Fruit fly (Drosophila melanogaster) whole organism, wandering third instar larva: ENCODE data around the gene CG42588.

Experiments
- CG32264 ChIP-seq: fragments of 200-800 bp; sonication (Bioruptor generic); optimal IDR thresholded peaks from 2 replicates; lab custom pipeline; 2016; ENCODE audit warnings: missing biosample characterization, missing genetic modification characterization
- CG9705 ChIP-seq: fragments of 200-800 bp; sonication (Bioruptor generic); optimal IDR thresholded peaks from 2 replicates; lab custom pipeline; 2018; ENCODE audit warnings: missing biosample characterization, mild to moderate bottlenecking, missing genetic modification characterization
- CrebA ChIP-seq: fragments of 200-800 bp; sonication (Bioruptor generic); optimal IDR thresholded peaks from 2 replicates; lab custom pipeline; 2016; ENCODE audit warnings: missing biosample characterization, mild to moderate bottlenecking, missing genetic modification characterization, borderline replicate concordance
- Dfd ChIP-seq: fragments of >200 bp; optimal IDR thresholded peaks from 2 replicates; lab custom pipeline; 2017; ENCODE audit warnings: missing biosample characterization, missing genetic modification characterization
- Dif ChIP-seq: fragments of 200-275, 200-300 bp; sonication (Bioruptor generic); optimal IDR thresholded peaks from 2 replicates; lab custom pipeline; 2018; ENCODE audit warnings: missing biosample characterization, missing genetic modification characterization; ENCODE audit not compliant: partially characterized antibody
- GATAd ChIP-seq: sonication (Bioruptor generic); optimal IDR thresholded peaks from 2 replicates; lab custom pipeline; 2016; ENCODE audit warnings: missing biosample characterization, missing genetic modification characterization
- Hnf4 ChIP-seq: fragments of 200-800 bp; sonication (Bioruptor generic); optimal IDR thresholded peaks from 2 replicates; lab custom pipeline; 2016; ENCODE audit warnings: missing biosample characterization, mild to moderate bottlenecking, missing genetic modification characterization
- Hr78 ChIP-seq: fragments of >200 bp; optimal IDR thresholded peaks from 2 replicates; lab custom pipeline; 2017; ENCODE audit warnings: missing biosample characterization, missing genetic modification characterization
- Hr83 ChIP-seq: fragments of 200-300 bp; sonication (Bioruptor generic); optimal IDR thresholded peaks from 2 replicates; lab custom pipeline; 2016; ENCODE audit warnings: missing biosample characterization, mild to moderate bottlenecking, missing genetic modification characterization, moderate library complexity; ENCODE audit not compliant: poor library complexity, severe bottlenecking
- Jra ChIP-seq: sonication (Bioruptor generic); optimal IDR thresholded peaks from 2 replicates; lab custom pipeline; 2016; ENCODE audit warnings: missing biosample characterization, missing genetic modification characterization
- Mio ChIP-seq: sonication (Bioruptor generic); optimal IDR thresholded peaks from 2 replicates; lab custom pipeline; 2016; ENCODE audit warnings: missing biosample characterization, missing genetic modification characterization
- Myc ChIP-seq: fragments of >200 bp; optimal IDR thresholded peaks from 2 replicates; lab custom pipeline; 2017
- N ChIP-seq: fragments of >200 bp; optimal IDR thresholded peaks from 2 replicates; lab custom pipeline; 2018; ENCODE audit warnings: missing biosample characterization, missing external identifiers, missing genetic modification characterization
- OdsH ChIP-seq: fragments of 200-800 bp; sonication (Bioruptor generic); optimal IDR thresholded peaks from 2 replicates; lab custom pipeline; 2016; ENCODE audit warnings: missing biosample characterization, mild to moderate bottlenecking, missing genetic modification characterization
- Rel ChIP-seq, 2 experiments: fragments of 200-800 bp; sonication (Bioruptor generic) in 1 of 2; optimal IDR thresholded peaks; 2 replicates in 1 of 2; 3 replicates in 1 of 2; lab custom pipeline; 2016 to 2019; ENCODE audit warnings: mild to moderate bottlenecking in 2 of 2, missing biosample characterization in 2 of 2, missing genetic modification characterization in 2 of 2, moderate library complexity in 1 of 2
- Sp1 ChIP-seq: fragments of 200-800 bp; sonication (Bioruptor generic); optimal IDR thresholded peaks from 3 replicates; lab custom pipeline; 2019; ENCODE audit warnings: missing biosample characterization, mild to moderate bottlenecking, missing genetic modification characterization, moderate library complexity
- Vsx2 ChIP-seq: fragments of 200-300, 225-300 bp; sonication (Bioruptor generic); optimal IDR thresholded peaks from 2 replicates; lab custom pipeline; 2018; ENCODE audit warnings: missing biosample characterization, missing genetic modification characterization; ENCODE audit not compliant: partially characterized antibody
- brk ChIP-seq: fragments of 200-800 bp; sonication (Bioruptor generic); optimal IDR thresholded peaks from 2 replicates; lab custom pipeline; 2016; ENCODE audit warnings: missing biosample characterization, mild to moderate bottlenecking, missing genetic modification characterization
- dl ChIP-seq, 2 experiments: fragments of 175-275, 200-275 bp in 1 of 2; fragments of 200-275 bp in 1 of 2; sonication (Bioruptor generic); optimal IDR thresholded peaks; lab custom pipeline; 2018; ENCODE audit warnings: mild to moderate bottlenecking in 2 of 2, missing biosample characterization in 2 of 2, missing genetic modification characterization in 2 of 2, moderate library complexity in 2 of 2; ENCODE audit not compliant: partially characterized antibody in 2 of 2, insufficient read depth in 1 of 2
- dmrt93B ChIP-seq: fragments of 200-800 bp; sonication (Bioruptor generic); optimal IDR thresholded peaks from 2 replicates; lab custom pipeline; 2018; ENCODE audit warnings: missing biosample characterization, mild to moderate bottlenecking, missing genetic modification characterization
- dsf ChIP-seq: sonication (Bioruptor generic); optimal IDR thresholded peaks from 2 replicates; lab custom pipeline; 2016; ENCODE audit warnings: missing biosample characterization, missing genetic modification characterization, borderline replicate concordance
- ey ChIP-seq: fragments of 200-800 bp; sonication (Bioruptor generic); optimal IDR thresholded peaks from 2 replicates; lab custom pipeline; 2016; ENCODE audit warnings: missing biosample characterization, missing genetic modification characterization
- foxo ChIP-seq, 2 experiments: fragments of 200-800 bp; sonication (Bioruptor generic); optimal IDR thresholded peaks; 2 replicates in 1 of 2; 3 replicates in 1 of 2; lab custom pipeline; 2016 to 2017; ENCODE audit warnings: missing biosample characterization in 2 of 2, missing genetic modification characterization in 2 of 2
- fru ChIP-seq: fragments of 200-800 bp; sonication (Bioruptor generic); optimal IDR thresholded peaks from 3 replicates; lab custom pipeline; 2016; ENCODE audit warnings: missing biosample characterization, mild to moderate bottlenecking, missing genetic modification characterization
- h ChIP-seq: fragments of 200-800 bp; sonication (Bioruptor generic); optimal IDR thresholded peaks from 3 replicates; lab custom pipeline; 2016; ENCODE audit warnings: missing biosample characterization, mild to moderate bottlenecking, missing genetic modification characterization
- jim ChIP-seq: fragments of 175-275, 200-325 bp; sonication (Bioruptor generic); optimal IDR thresholded peaks from 2 replicates; lab custom pipeline; 2016; ENCODE audit warnings: missing biosample characterization, mild to moderate bottlenecking, missing genetic modification characterization
- lola ChIP-seq: fragments of >200 bp; optimal IDR thresholded peaks from 2 replicates; lab custom pipeline; 2017; ENCODE audit warnings: missing biosample characterization, missing genetic modification characterization
- pan ChIP-seq: fragments of >200 bp; optimal IDR thresholded peaks from 2 replicates; lab custom pipeline; 2017
- psq ChIP-seq: fragments of 200-800 bp; sonication (Bioruptor generic); optimal IDR thresholded peaks from 3 replicates; lab custom pipeline; 2017; ENCODE audit warnings: missing biosample characterization, mild to moderate bottlenecking, missing genetic modification characterization, moderate library complexity
- rgr ChIP-seq: fragments of 200-800 bp; sonication (Bioruptor generic); optimal IDR thresholded peaks from 3 replicates; lab custom pipeline; 2016; ENCODE audit warnings: missing biosample characterization, mild to moderate bottlenecking, missing genetic modification characterization
- sage ChIP-seq: fragments of 200-800 bp; sonication (Bioruptor generic); optimal IDR thresholded peaks from 2 replicates; lab custom pipeline; 2016; ENCODE audit warnings: missing biosample characterization, mild to moderate bottlenecking, missing genetic modification characterization
- sv ChIP-seq: fragments of 200-800 bp; sonication (Bioruptor generic); optimal IDR thresholded peaks from 3 replicates; lab custom pipeline; 2016; ENCODE audit warnings: missing biosample characterization, missing genetic modification characterization
- tai ChIP-seq: sonication (Bioruptor generic); optimal IDR thresholded peaks from 2 replicates; lab custom pipeline; 2016; ENCODE audit warnings: missing biosample characterization, missing genetic modification characterization
- usp ChIP-seq: fragments of >200 bp; optimal IDR thresholded peaks from 2 replicates; lab custom pipeline; 2017; ENCODE audit warnings: missing biosample characterization, missing genetic modification characterization
- woc ChIP-seq: sonication (Bioruptor generic); optimal IDR thresholded peaks from 2 replicates; lab custom pipeline; 2016; ENCODE audit warnings: missing biosample characterization, mild to moderate bottlenecking, missing genetic modification characterization

Gene CG42588

dm6 chr3L:12849867-12850301, 35.8 kb downstream of the CG42588 start, which contains the start of the genes CG10948 and Wbp2:
CG10948 (minus strand) TSS chr3L:12850117.
Wbp2 (plus strand) TSS chr3L:12850165.
- peak; percentile 73 for TF ChIP-seq CrebA (GFP tag; lab: Kevin White, UChicago)
- TF ChIP-seq Dif (GFP tag; lab: Kevin White, UChicago): no peak
- TF ChIP-seq Hnf4: peak; percentile 64
- TF ChIP-seq Rel (GFP tag; optimal IDR thresholded peaks at IDR 0.05; lab: Kevin White, UChicago): no peak
- TF ChIP-seq Rel (tag; optimal IDR thresholded peaks at IDR 0.05; lab: Kevin White, UChicago): peak; percentile 95
- TF ChIP-seq brk (GFP tag; lab: Kevin White, UChicago): no peak
- peak; percentile 22 for TF ChIP-seq dsf
- peak; percentile 89 for TF ChIP-seq Jra (GFP tag; lab: Kevin White, UChicago)
- peak; percentile 57 for TF ChIP-seq sage (GFP tag; lab: Kevin White, UChicago)
- peak; percentile 3 for TF ChIP-seq CG32264
- TF ChIP-seq psq (GFP tag; lab: Kevin White, UChicago): peak; percentile 90
- TF ChIP-seq Vsx2 (GFP tag; lab: Kevin White, UChicago): peak; percentile 48
- peak in 1 of 2 experiments; percentile 36 for TF ChIP-seq foxo (GFP tag; optimal IDR thresholded peaks at IDR 0.05; lab: Kevin White, UChicago)
- TF ChIP-seq Hr83 (GFP tag; lab: Kevin White, UChicago): no peak
- peak; percentile 20 for TF ChIP-seq CG9705 (GFP tag; lab: Kevin White, UChicago)

DNA sequence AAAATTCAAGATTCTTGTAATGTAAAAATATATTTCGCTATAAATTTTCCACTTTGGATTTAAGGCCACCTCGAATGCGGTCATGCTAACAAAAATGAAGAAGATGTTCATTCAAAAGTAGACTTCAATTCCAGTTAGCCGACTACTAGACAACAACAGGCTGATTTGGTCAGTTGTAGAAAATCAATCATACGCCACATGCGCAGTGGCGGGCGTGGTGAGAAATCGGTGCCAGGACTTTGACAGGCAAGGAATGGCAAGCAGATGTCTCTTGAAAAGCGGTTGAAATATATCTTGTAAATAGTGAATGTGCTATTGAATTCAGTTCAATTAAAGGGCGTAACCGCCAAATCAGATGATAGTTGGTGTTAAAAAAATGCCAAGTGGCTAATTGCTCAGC, 39.4 kb downstream of the CG42588 start, which contains the start of gene Ent3:
Gene Ent3, plus strand, starts transcription at position 224 of the 400 bp plus-strand sequence.
- TF ChIP-seq Rel (GFP tag; optimal IDR thresholded peaks at IDR 0.05; lab: Kevin White, UChicago) (no peak), Rel (tag; optimal IDR thresholded peaks at IDR 0.05; lab: Kevin White, UChicago) (no peak), foxo (GFP tag; optimal IDR thresholded peaks at IDR 0.05; lab: Kevin White, UChicago) (no peak), woc (GFP tag; lab: Kevin White, UChicago) (no peak), h (GFP tag; lab: Kevin White, UChicago) (no peak), Hnf4 (no peak), Dfd (GFP tag; lab: Kevin White, UChicago) (no peak), jim (no peak), Hr78 (GFP tag; lab: Kevin White, UChicago) (no peak)

dm6 chr3L:12857553-12858122, 43.6 kb downstream of the CG42588 start:
- TF ChIP-seq foxo (GFP tag; optimal IDR thresholded peaks at IDR 0.05; lab: Kevin White, UChicago) (no peak), Myc (lab: Kevin White, UChicago) (no peak), psq (GFP tag; lab: Kevin White, UChicago) (no peak), CG9705 (GFP tag; lab: Kevin White, UChicago) (no peak), lola (no peak), ey (no peak), jim (no peak), Dfd (GFP tag; lab: Kevin White, UChicago) (no peak), GATAd (no peak), N (GFP tag; lab: Kevin White, UChicago) (no peak), fru (GFP tag; lab: Kevin White, UChicago) (no peak), dl (GFP tag; optimal IDR thresholded peaks at IDR 0.05; lab: Kevin White, UChicago; ENCODE audit: insufficient read depth in 1 of 2, partially characterized antibody in 2 of 2) (no peak)

dm6 chr3L:12861255-12861899, 47.3 kb downstream of the CG42588 start, which contains the start of gene CG32107:
CG32107 (minus strand) TSS chr3L:12861305.
- TF ChIP-seq Myc (lab: Kevin White, UChicago): peak; percentile 80
- peak; percentile 12 for TF ChIP-seq Dif (GFP tag; lab: Kevin White, UChicago)
- TF ChIP-seq Vsx2 (GFP tag; lab: Kevin White, UChicago): peak; percentile 3
- no peak for TF ChIP-seq dmrt93B
- TF ChIP-seq Mio (GFP tag; lab: Kevin White, UChicago): no peak
- TF ChIP-seq Rel (GFP tag; optimal IDR thresholded peaks at IDR 0.05; lab: Kevin White, UChicago): no peak
- TF ChIP-seq Rel (tag; optimal IDR thresholded peaks at IDR 0.05; lab: Kevin White, UChicago): peak; percentile 98

- TF ChIP-seq usp (GFP tag; lab: Kevin White, UChicago) (no peak), Jra (GFP tag; lab: Kevin White, UChicago) (no peak), Hnf4 (no peak), lola (no peak), tai (GFP tag; lab: Kevin White, UChicago) (no peak), Sp1 (GFP tag; lab: Kevin White, UChicago) (no peak), pan (lab: Kevin White, UChicago) (no peak), rgr (no peak), Dfd (GFP tag; lab: Kevin White, UChicago) (no peak), psq (GFP tag; lab: Kevin White, UChicago) (no peak), CG32264 (no peak), foxo (GFP tag; optimal IDR thresholded peaks at IDR 0.05; lab: Kevin White, UChicago) (no peak), sv (GFP tag; lab: Kevin White, UChicago) (no peak), Myc (lab: Kevin White, UChicago) (no peak), jim (no peak), dl (GFP tag; optimal IDR thresholded peaks at IDR 0.05; lab: Kevin White, UChicago; ENCODE audit: insufficient read depth in 1 of 2, partially characterized antibody in 2 of 2) (no peak), OdsH (GFP tag; lab: Kevin White, UChicago) (no peak)
- TF ChIP-seq, all 38 proteins: peak for 0
Observed at dm6 chr3L:12862820-12863219, 48.8 kb downstream of the CG42588 start, which contains the start of gene CG10943. CG10943 (minus strand) TSS chr3L:12862920.
